Fruit fly (Drosophila melanogaster) whole organism, embryonic: ENCODE measurements around the gene CG42656.

Source experiments
- Asciz ChIP-seq: fragments of 200-800 bp; sonication (Bioruptor generic); optimal IDR thresholded peaks from 2 replicates; lab custom pipeline; 2017; ENCODE audit warnings: missing biosample characterization, mild to moderate bottlenecking, missing genetic modification characterization, missing genetic modification reagents
- BEAF-32 ChIP-seq: fragments of 200-800 bp; sonication (Bioruptor generic); optimal IDR thresholded peaks from 3 replicates; lab custom pipeline; 2017; ENCODE audit warnings: missing biosample characterization, missing genetic modification characterization, mild to moderate bottlenecking, moderate library complexity, missing genetic modification reagents
- Bdp1 ChIP-seq: fragments of 200-800 bp; sonication (Bioruptor generic); optimal IDR thresholded peaks from 3 replicates; lab custom pipeline; 2016; ENCODE audit warnings: missing biosample characterization, missing genetic modification characterization
- Bgb ChIP-seq: fragments of 200-800 bp; sonication (Bioruptor generic); IDR thresholded peaks from 2 replicates; pipeline ENCODE4 v1.3.6; 2022; ENCODE audit warnings: missing biosample characterization, missing genetic modification characterization; ENCODE audit not compliant: partially characterized antibody
- C15 ChIP-seq: fragments of 200-800 bp; sonication (Bioruptor generic); IDR thresholded peaks from 3 replicates; pipeline ENCODE4 v1.3.6; 2022; ENCODE audit warnings: missing biosample characterization, missing genetic modification characterization
- CG10959 ChIP-seq: fragments of 200-800 bp; sonication (Bioruptor generic); IDR thresholded peaks from 2 replicates; pipeline ENCODE4 v1.3.6; 2022; ENCODE audit warnings: missing biosample characterization, missing genetic modification characterization
- CG11085 ChIP-seq: fragments of 200-800 bp; sonication (Bioruptor generic); IDR thresholded peaks from 2 replicates; pipeline ENCODE4 v1.3.6; 2022; ENCODE audit warnings: missing biosample characterization, missing genetic modification characterization
- CG11695 ChIP-seq: fragments of 200-800 bp; sonication (Bioruptor generic); IDR thresholded peaks from 3 replicates; pipeline ENCODE4 v1.3.6; 2022; ENCODE audit warnings: missing biosample characterization, missing genetic modification characterization
- CG12391 ChIP-seq: fragments of 200-800 bp; sonication (Bioruptor generic); optimal IDR thresholded peaks from 3 replicates; lab custom pipeline; 2018; ENCODE audit warnings: missing biosample characterization, mild to moderate bottlenecking, missing genetic modification characterization, moderate library complexity
- CG12769 ChIP-seq: fragments of 200-800 bp; sonication (Bioruptor generic); optimal IDR thresholded peaks from 2 replicates; lab custom pipeline; 2019; ENCODE audit warnings: missing biosample characterization, mild to moderate bottlenecking, missing genetic modification characterization, moderate library complexity
- CG13287 ChIP-seq: fragments of 200-800 bp; sonication (Bioruptor generic); IDR thresholded peaks from 2 replicates; pipeline ENCODE4 v1.3.6; 2022; ENCODE audit warnings: missing biosample characterization, missing genetic modification characterization; ENCODE audit not compliant: partially characterized antibody
- CG14710 ChIP-seq: fragments of 200-800 bp; sonication (Bioruptor generic); optimal IDR thresholded peaks from 3 replicates; lab custom pipeline; 2019; ENCODE audit warnings: missing biosample characterization, mild to moderate bottlenecking, missing genetic modification characterization, moderate library complexity
- CG14860 ChIP-seq: fragments of 200-800 bp; sonication (Bioruptor generic); IDR thresholded peaks from 3 replicates; pipeline ENCODE4 v1.3.6; 2022; ENCODE audit warnings: missing biosample characterization, missing genetic modification characterization; ENCODE audit not compliant: partially characterized antibody
- CG15073 ChIP-seq: fragments of 200-800 bp; sonication (Bioruptor generic); optimal IDR thresholded peaks from 2 replicates; lab custom pipeline; 2016; ENCODE audit warnings: missing biosample characterization, missing genetic modification characterization
- CG17359 ChIP-seq: fragments of 200-800 bp; sonication (Bioruptor generic); optimal IDR thresholded peaks from 3 replicates; lab custom pipeline; 2018; ENCODE audit warnings: missing biosample characterization, mild to moderate bottlenecking, missing genetic modification characterization, moderate library complexity
- CG17802 ChIP-seq: fragments of 200-800 bp; sonication (Bioruptor generic); optimal IDR thresholded peaks from 2 replicates; lab custom pipeline; 2018; ENCODE audit warnings: missing biosample characterization, mild to moderate bottlenecking, missing genetic modification characterization, moderate library complexity
- CG17829 ChIP-seq: fragments of 200-800 bp; optimal IDR thresholded peaks from 2 replicates; lab custom pipeline; 2019; ENCODE audit warnings: missing biosample characterization, mild to moderate bottlenecking, missing genetic modification characterization, moderate library complexity
- CG2199 ChIP-seq: fragments of 200-800 bp; sonication (Bioruptor generic); IDR thresholded peaks from 3 replicates; pipeline ENCODE4 v1.3.6; 2022; ENCODE audit warnings: missing biosample characterization, missing genetic modification characterization
- CG34376 ChIP-seq: fragments of 200-800 bp; sonication (Bioruptor generic); optimal IDR thresholded peaks from 2 replicates; lab custom pipeline; 2018; ENCODE audit warnings: missing biosample characterization, mild to moderate bottlenecking, missing genetic modification characterization
- CG6175 ChIP-seq: fragments of 200-800 bp; sonication (Bioruptor generic); IDR thresholded peaks from 3 replicates; pipeline ENCODE4 v1.3.6; 2022; ENCODE audit warnings: missing biosample characterization, missing genetic modification characterization
- CG6854 ChIP-seq: fragments of 200-800 bp; sonication (Bioruptor generic); optimal IDR thresholded peaks from 3 replicates; lab custom pipeline; 2017; ENCODE audit warnings: missing biosample characterization, mild to moderate bottlenecking, missing genetic modification characterization
- CG7786 ChIP-seq: fragments of 200-800 bp; sonication (Bioruptor generic); optimal IDR thresholded peaks from 2 replicates; lab custom pipeline; 2016; ENCODE audit warnings: missing biosample characterization, missing genetic modification characterization
- CG8089 ChIP-seq: fragments of 200-800 bp; sonication (Bioruptor generic); optimal IDR thresholded peaks from 3 replicates; lab custom pipeline; 2016; ENCODE audit warnings: missing biosample characterization, missing genetic modification characterization
- CG8290 ChIP-seq, 3 experiments: fragments of 200-800 bp; sonication (Bioruptor generic); optimal IDR thresholded peaks; 2 replicates each; lab custom pipeline; 2016 to 2019; ENCODE audit warnings: missing biosample characterization in 3 of 3, missing genetic modification characterization in 3 of 3, mild to moderate bottlenecking in 2 of 3, moderate library complexity in 1 of 3
- Doc2 ChIP-seq: fragments of 200-800 bp; sonication (Bioruptor generic); IDR thresholded peaks from 2 replicates; pipeline ENCODE4 v1.3.6; 2022; ENCODE audit warnings: missing biosample characterization, missing genetic modification characterization
- Elba2 ChIP-seq: fragments of 200-800 bp; sonication (Bioruptor generic); optimal IDR thresholded peaks from 3 replicates; lab custom pipeline; 2016; ENCODE audit warnings: missing biosample characterization, missing genetic modification characterization
- Ets97D ChIP-seq: fragments of 200-800 bp; sonication (Bioruptor generic); optimal IDR thresholded peaks from 3 replicates; lab custom pipeline; 2016; ENCODE audit warnings: missing biosample characterization, missing genetic modification characterization
- NC2β ChIP-seq: fragments of 200-800 bp; sonication (Bioruptor generic); optimal IDR thresholded peaks from 2 replicates; lab custom pipeline; 2016; ENCODE audit warnings: missing biosample characterization, missing genetic modification characterization
- Opbp ChIP-seq: fragments of 200-800 bp; sonication (Bioruptor generic); IDR thresholded peaks from 3 replicates; pipeline ENCODE4 v1.3.6; 2022; ENCODE audit warnings: missing biosample characterization, missing genetic modification characterization; ENCODE audit not compliant: partially characterized antibody
- Pdp1 ChIP-seq, 2 experiments: fragments of 200-800 bp; sonication (Bioruptor generic); optimal IDR thresholded peaks; 3 replicates each; lab custom pipeline; 2016; ENCODE audit warnings: missing biosample characterization in 2 of 2, missing genetic modification characterization in 2 of 2, mild to moderate bottlenecking in 1 of 2, moderate library complexity in 1 of 2
- Six4 ChIP-seq: fragments of 200-800 bp; sonication (Bioruptor generic); optimal IDR thresholded peaks from 2 replicates; lab custom pipeline; 2016; ENCODE audit warnings: missing biosample characterization, missing genetic modification characterization
- az2 ChIP-seq: fragments of 200-800 bp; sonication (Bioruptor generic); optimal IDR thresholded peaks from 3 replicates; lab custom pipeline; 2016; ENCODE audit warnings: missing biosample characterization, missing genetic modification characterization
- br ChIP-seq: fragments of >200 bp; optimal IDR thresholded peaks from 2 replicates; lab custom pipeline; 2017
- cas ChIP-seq: fragments of 200-800 bp; sonication (Bioruptor generic); IDR thresholded peaks from 2 replicates; pipeline ENCODE4 v1.3.6; 2022; ENCODE audit warnings: missing biosample characterization, missing genetic modification characterization
- cg ChIP-seq: fragments of 200-800 bp; sonication (Bioruptor generic); optimal IDR thresholded peaks from 3 replicates; lab custom pipeline; 2019; ENCODE audit warnings: missing biosample characterization, mild to moderate bottlenecking, missing genetic modification characterization, moderate library complexity
- chif ChIP-seq, 2 experiments: fragments of 200-800 bp; sonication (Bioruptor generic); optimal IDR thresholded peaks; 3 replicates each; lab custom pipeline; 2016; ENCODE audit warnings: missing biosample characterization in 2 of 2, missing genetic modification characterization in 2 of 2
- crp ChIP-seq, 2 experiments: fragments of 200-800 bp; sonication (Bioruptor generic); optimal IDR thresholded peaks; 2 replicates in 1 of 2; 3 replicates in 1 of 2; lab custom pipeline; 2017; ENCODE audit warnings: missing biosample characterization in 2 of 2, missing genetic modification characterization in 2 of 2, mild to moderate bottlenecking in 1 of 2, moderate library complexity in 1 of 2
- inv ChIP-seq: fragments of 200-800 bp; sonication (Bioruptor generic); IDR thresholded peaks from 2 replicates; pipeline ENCODE4 v1.3.6; 2022; ENCODE audit warnings: missing biosample characterization, missing genetic modification characterization; ENCODE audit not compliant: partially characterized antibody
- pan ChIP-seq, 4 experiments: fragments of >200 bp in 3 of 4; fragments of 200-800 bp in 1 of 4; sonication (Bioruptor generic) in 1 of 4; optimal IDR thresholded peaks in 3 of 4; IDR thresholded peaks in 1 of 4; 2 replicates each; pipeline versions ENCODE4 v1.3.6 to Lab custom; 2017 to 2022; ENCODE audit warnings: missing biosample characterization in 2 of 4, missing genetic modification characterization in 2 of 4, mixed read lengths in 1 of 4
- pfk ChIP-seq: fragments of 200-800 bp; sonication (Bioruptor generic); optimal IDR thresholded peaks from 2 replicates; lab custom pipeline; 2018; ENCODE audit warnings: missing biosample characterization, mild to moderate bottlenecking, missing genetic modification characterization, moderate library complexity
- pum ChIP-seq: fragments of 200-800 bp; sonication (Bioruptor generic); optimal IDR thresholded peaks from 2 replicates; lab custom pipeline; 2016; ENCODE audit warnings: missing biosample characterization, missing genetic modification characterization
- pzg ChIP-seq: fragments of 200-800 bp; sonication (Bioruptor generic); optimal IDR thresholded peaks from 3 replicates; lab custom pipeline; 2018; ENCODE audit warnings: missing biosample characterization, mild to moderate bottlenecking, missing genetic modification characterization, moderate library complexity
- stc ChIP-seq: fragments of 200-800 bp; sonication (Bioruptor generic); IDR thresholded peaks from 2 replicates; pipeline ENCODE4 v1.3.6; 2022; ENCODE audit warnings: missing biosample characterization, missing genetic modification characterization
- tap ChIP-seq: fragments of 200-800 bp; optimal IDR thresholded peaks from 3 replicates; lab custom pipeline; 2019; ENCODE audit warnings: missing biosample characterization, mild to moderate bottlenecking, missing genetic modification characterization, moderate library complexity
- tll ChIP-seq, 2 experiments: fragments of 200-800 bp in 1 of 2; fragments of >200 bp in 1 of 2; sonication (Bioruptor generic) in 1 of 2; optimal IDR thresholded peaks; 2 replicates each; lab custom pipeline; 2017 to 2019; ENCODE audit warnings: missing biosample characterization in 2 of 2, missing genetic modification characterization in 2 of 2, mild to moderate bottlenecking in 1 of 2, moderate library complexity in 1 of 2
- tna ChIP-seq: fragments of 200-800 bp; sonication (Bioruptor generic); IDR thresholded peaks from 2 replicates; pipeline ENCODE4 v1.3.6; 2022; ENCODE audit warnings: missing biosample characterization, missing genetic modification characterization; ENCODE audit not compliant: partially characterized antibody
- trh ChIP-seq: fragments of 200-800 bp; sonication (Bioruptor generic); optimal IDR thresholded peaks from 2 replicates; lab custom pipeline; 2016; ENCODE audit warnings: missing biosample characterization, missing genetic modification characterization
- tx ChIP-seq: fragments of 200-800 bp; sonication (Bioruptor generic); optimal IDR thresholded peaks from 2 replicates; lab custom pipeline; 2016; ENCODE audit warnings: missing biosample characterization, missing genetic modification characterization
- yki ChIP-seq: fragments of >200 bp; optimal IDR thresholded peaks from 3 replicates; lab custom pipeline; 2018
- zen ChIP-seq: fragments of 200-800 bp; sonication (Bioruptor generic); optimal IDR thresholded peaks from 3 replicates; lab custom pipeline; 2018; ENCODE audit warnings: missing biosample characterization, mild to moderate bottlenecking, missing genetic modification characterization, moderate library complexity

CG42656 gene

DNA sequence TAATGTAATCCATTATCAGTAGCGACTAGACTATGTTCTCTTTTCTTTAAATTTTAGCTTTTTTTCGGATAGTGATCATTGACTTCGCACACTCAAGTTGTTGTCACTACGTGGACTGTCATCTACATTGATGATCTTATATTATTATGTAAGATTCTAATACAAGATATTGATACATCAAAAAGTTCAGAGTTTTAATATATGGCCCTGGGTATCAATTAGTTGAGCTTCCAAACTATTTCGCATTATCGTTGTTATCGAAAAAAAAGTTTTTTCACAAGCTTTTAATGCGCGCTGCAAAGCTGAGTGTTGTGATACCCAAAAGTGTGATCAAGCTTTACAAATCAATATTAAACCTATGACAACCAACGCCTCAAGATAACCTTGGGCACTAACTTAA is 972 bp downstream of the CG42656 start (continued):
- TF ChIP-seq CG34376 (no peak), CG13287 (GFP tag; lab: Robert Waterston, UW) (peak; percentile 48; the same call in 1 of the 2 replicates), Ets97D (GFP tag; lab: Kevin White, UChicago) (no peak), Opbp (GFP tag; lab: Robert Waterston, UW) (no peak), Elba2 (no peak), CG7786 (GFP tag; lab: Kevin White, UChicago) (no peak), Bgb (peak; percentile 84), tap (tag; lab: Kevin White, UChicago) (no peak), stc (no peak), CG12391 (tag; lab: Kevin White, UChicago) (no peak), tll (GFP tag; optimal IDR thresholded peaks at IDR 0.05; lab: Kevin White, UChicago) (no peak), tna (peak; percentile 92), CG14860 (GFP tag; lab: Robert Waterston, UW) (peak; percentile 79), CG17359 (tag; lab: Kevin White, UChicago) (peak; percentile 28), inv (GFP tag; lab: Robert Waterston, UW) (peak; percentile 56; the same call in 1 of the 2 replicates), trh (no peak), NC2β (GFP tag; lab: Kevin White, UChicago) (no peak), pzg (GFP tag; lab: Kevin White, UChicago) (peak; percentile 27), CG6854 (no peak), CG8290 (GFP tag; optimal IDR thresholded peaks at IDR 0.05; lab: Kevin White, UChicago) (no peak), CG8290 (tag; optimal IDR thresholded peaks at IDR 0.05; lab: Kevin White, UChicago) (peak in 1 of 2 experiments; percentile 60), Bdp1 (GFP tag; lab: Kevin White, UChicago) (no peak), CG17829 (tag; lab: Kevin White, UChicago) (no peak), CG10959 (GFP tag; lab: Robert Waterston, UW) (no peak), CG2199 (0 out of 3 replicates have a peak, but pooled peaks have one; percentile 14), BEAF-32 (GFP tag; lab: Kevin White, UChicago) (no peak), Pdp1 (GFP tag; optimal IDR thresholded peaks at IDR 0.05; lab: Kevin White, UChicago) (peak; percentile 41 to 52), CG8089 (GFP tag; lab: Kevin White, UChicago) (no peak), cg (no peak), CG12769 (tag; lab: Kevin White, UChicago) (peak; percentile 32), crp (GFP tag; optimal IDR thresholded peaks at IDR 0.05; lab: Kevin White, UChicago) (no peak), Asciz (no peak), CG11085 (GFP tag; lab: Robert Waterston, UW) (no peak), az2 (GFP tag; lab: Kevin White, UChicago) (peak; percentile 8), chif (GFP tag; optimal IDR thresholded peaks at IDR 0.05; lab: Kevin White, UChicago) (no peak), pfk (GFP tag; lab: Kevin White, UChicago) (no peak), CG6175 (no peak), pum (GFP tag; lab: Kevin White, UChicago) (peak; percentile 22), zen (tag; lab: Kevin White, UChicago) (no peak), CG11695 (GFP tag; lab: Robert Waterston, UW) (no peak), CG14710 (tag; lab: Kevin White, UChicago) (no peak), pan (optimal IDR thresholded peaks at IDR 0.05; lab: Kevin White, UChicago) (no peak), pan (GFP tag; optimal IDR thresholded peaks at IDR 0.05 in 1 of 2, IDR thresholded peaks at IDR 0.05 in 1 of 2) (no peak), Doc2 (GFP tag; lab: Robert Waterston, UW) (no peak), CG15073 (GFP tag; lab: Kevin White, UChicago) (no peak), CG17802 (no peak), yki (lab: Kevin White, UChicago) (no peak), Six4 (GFP tag; lab: Kevin White, UChicago) (no peak), cas (GFP tag; lab: Robert Waterston, UW) (no peak), C15 (GFP tag; lab: Robert Waterston, UW) (no peak), tx (GFP tag; lab: Kevin White, UChicago) (no peak), br (lab: Kevin White, UChicago) (no peak)
